Fruit fly (Drosophila melanogaster) whole organism, embryonic: Measurements from ENCODE around the gene Pits.

Experiments
- Blimp-1 ChIP-seq: fragments of 200-800 bp; sonication (Bioruptor generic); optimal IDR thresholded peaks from 3 replicates; lab custom pipeline; 2018; ENCODE audit warnings: missing biosample characterization, missing genetic modification characterization, mild to moderate bottlenecking, moderate library complexity, missing genetic modification reagents
- CG10366 ChIP-seq: fragments of 200-800 bp; sonication (Bioruptor generic); IDR thresholded peaks from 2 replicates; pipeline ENCODE4 v1.3.6; 2022; ENCODE audit warnings: missing biosample characterization, missing genetic modification characterization
- CG10959 ChIP-seq: fragments of 200-800 bp; sonication (Bioruptor generic); IDR thresholded peaks from 2 replicates; pipeline ENCODE4 v1.3.6; 2022; ENCODE audit warnings: missing biosample characterization, missing genetic modification characterization
- CG11504 ChIP-seq: fragments of 200-800 bp; sonication (Bioruptor generic); optimal IDR thresholded peaks from 3 replicates; lab custom pipeline; 2019; ENCODE audit warnings: missing biosample characterization, mild to moderate bottlenecking, missing genetic modification characterization, moderate library complexity
- CG12071 ChIP-seq: fragments of 200-800 bp; sonication (Bioruptor generic); optimal IDR thresholded peaks from 3 replicates; lab custom pipeline; 2018; ENCODE audit warnings: missing biosample characterization, mild to moderate bottlenecking, missing genetic modification characterization
- CG12299 ChIP-seq: fragments of 200-800 bp; sonication (Bioruptor generic); optimal IDR thresholded peaks from 2 replicates; lab custom pipeline; 2018; ENCODE audit warnings: missing biosample characterization, mild to moderate bottlenecking, missing genetic modification characterization
- CG12769 ChIP-seq: fragments of 200-800 bp; sonication (Bioruptor generic); optimal IDR thresholded peaks from 2 replicates; lab custom pipeline; 2019; ENCODE audit warnings: missing biosample characterization, mild to moderate bottlenecking, missing genetic modification characterization, moderate library complexity
- CG14965 ChIP-seq: fragments of 200-800 bp; sonication (Bioruptor generic); optimal IDR thresholded peaks from 2 replicates; lab custom pipeline; 2016; ENCODE audit warnings: missing biosample characterization, missing genetic modification characterization, borderline replicate concordance
- CG15073 ChIP-seq: fragments of 200-800 bp; sonication (Bioruptor generic); optimal IDR thresholded peaks from 2 replicates; lab custom pipeline; 2016; ENCODE audit warnings: missing biosample characterization, missing genetic modification characterization
- CG16779 ChIP-seq: fragments of 200-800 bp; sonication (Bioruptor generic); IDR thresholded peaks from 2 replicates; pipeline ENCODE4 v1.3.6; 2022; ENCODE audit warnings: missing biosample characterization, missing genetic modification characterization
- CG17359 ChIP-seq: fragments of 200-800 bp; sonication (Bioruptor generic); optimal IDR thresholded peaks from 3 replicates; lab custom pipeline; 2018; ENCODE audit warnings: missing biosample characterization, mild to moderate bottlenecking, missing genetic modification characterization, moderate library complexity
- CG18764 ChIP-seq: fragments of 200-800 bp; sonication (Bioruptor generic); optimal IDR thresholded peaks from 3 replicates; lab custom pipeline; 2016; ENCODE audit warnings: missing biosample characterization, missing genetic modification characterization
- CG4730 ChIP-seq: fragments of 200-800 bp; sonication (Bioruptor generic); IDR thresholded peaks from 2 replicates; pipeline ENCODE4 v1.3.6; 2022; ENCODE audit warnings: missing biosample characterization, missing genetic modification characterization
- CG4820 ChIP-seq: fragments of 200-800 bp; sonication (Bioruptor generic); optimal IDR thresholded peaks from 3 replicates; lab custom pipeline; 2016; ENCODE audit warnings: missing biosample characterization, missing genetic modification characterization
- CG5953 ChIP-seq: fragments of 200-800 bp; sonication (Bioruptor generic); IDR thresholded peaks from 2 replicates; pipeline ENCODE4 v1.3.6; 2022; ENCODE audit warnings: missing biosample characterization, missing genetic modification characterization
- CG6765 ChIP-seq: fragments of 200-800 bp; sonication (Bioruptor generic); optimal IDR thresholded peaks from 3 replicates; lab custom pipeline; 2017; ENCODE audit warnings: missing biosample characterization, mild to moderate bottlenecking, missing genetic modification characterization
- CG8765 ChIP-seq: fragments of 200-800 bp; sonication (Bioruptor generic); IDR thresholded peaks from 2 replicates; pipeline ENCODE4 v1.3.6; 2022; ENCODE audit warnings: missing biosample characterization, missing genetic modification characterization
- CG9609 ChIP-seq: fragments of 200-800 bp; sonication (Bioruptor generic); optimal IDR thresholded peaks from 3 replicates; lab custom pipeline; 2016; ENCODE audit warnings: missing biosample characterization, missing genetic modification characterization
- D19A ChIP-seq: fragments of 200-800 bp; optimal IDR thresholded peaks from 3 replicates; lab custom pipeline; 2019; ENCODE audit warnings: missing biosample characterization, mild to moderate bottlenecking, missing genetic modification characterization, moderate library complexity
- Meics ChIP-seq: fragments of 200-800 bp; sonication (Bioruptor generic); optimal IDR thresholded peaks from 2 replicates; lab custom pipeline; 2017; ENCODE audit warnings: missing biosample characterization, mild to moderate bottlenecking, missing genetic modification characterization
- Oaz ChIP-seq: fragments of 200-800 bp; sonication (Bioruptor generic); IDR thresholded peaks from 2 replicates; pipeline ENCODE4 v1.3.6; 2022; ENCODE audit warnings: missing biosample characterization, missing genetic modification characterization
- Oli ChIP-seq: fragments of 200-800 bp; sonication (Bioruptor generic); optimal IDR thresholded peaks from 2 replicates; lab custom pipeline; 2018; ENCODE audit warnings: missing biosample characterization, mild to moderate bottlenecking, missing genetic modification characterization, moderate library complexity
- Poxn ChIP-seq: fragments of 200-800 bp; sonication (Bioruptor generic); IDR thresholded peaks from 2 replicates; pipeline ENCODE4 v1.3.6; 2022; ENCODE audit warnings: missing biosample characterization, missing genetic modification characterization
- Ssrp ChIP-seq: fragments of 200-800 bp; sonication (Bioruptor generic); optimal IDR thresholded peaks from 2 replicates; lab custom pipeline; 2018; ENCODE audit warnings: missing biosample characterization, mild to moderate bottlenecking, missing genetic modification characterization, moderate library complexity
- Usf ChIP-seq: fragments of 200-800 bp; sonication (Bioruptor generic); optimal IDR thresholded peaks from 2 replicates; lab custom pipeline; 2017; ENCODE audit warnings: missing genotype, missing biosample characterization, missing genetic modification characterization
- ash1 ChIP-seq: fragments of 200-800 bp; sonication (Bioruptor generic); optimal IDR thresholded peaks from 2 replicates; lab custom pipeline; 2018; ENCODE audit warnings: missing biosample characterization, mild to moderate bottlenecking, missing genetic modification characterization
- cas ChIP-seq: fragments of 200-800 bp; sonication (Bioruptor generic); IDR thresholded peaks from 2 replicates; pipeline ENCODE4 v1.3.6; 2022; ENCODE audit warnings: missing biosample characterization, missing genetic modification characterization
- cato ChIP-seq: fragments of 200-800 bp; sonication (Bioruptor generic); optimal IDR thresholded peaks from 2 replicates; lab custom pipeline; 2016; ENCODE audit warnings: missing biosample characterization, missing genetic modification characterization, borderline replicate concordance
- croc ChIP-seq: fragments of 200-800 bp; sonication (Bioruptor generic); conservative IDR thresholded peaks from 3 replicates; pipeline ENCODE4 v1.3.6; 2022; ENCODE audit warnings: missing biosample characterization, missing genetic modification characterization
- dati ChIP-seq: fragments of 200-800 bp; sonication (Bioruptor generic); IDR thresholded peaks from 2 replicates; pipeline ENCODE4 v1.3.6; 2022; ENCODE audit warnings: missing biosample characterization, missing genetic modification characterization
- dpn ChIP-seq, 2 experiments: fragments of 200-800 bp; sonication (Bioruptor generic); optimal IDR thresholded peaks; 3 replicates each; lab custom pipeline; 2016; ENCODE audit warnings: missing biosample characterization in 2 of 2, missing genetic modification characterization in 2 of 2
- gem ChIP-seq: fragments of 200-800 bp; sonication (Bioruptor generic); optimal IDR thresholded peaks from 2 replicates; lab custom pipeline; 2019; ENCODE audit warnings: missing biosample characterization, mild to moderate bottlenecking, missing genetic modification characterization, moderate library complexity
- gfzf ChIP-seq: fragments of 200-800 bp; sonication (Bioruptor generic); optimal IDR thresholded peaks from 2 replicates; lab custom pipeline; 2016; ENCODE audit warnings: missing biosample characterization, mild to moderate bottlenecking, missing genetic modification characterization, moderate library complexity
- gsb ChIP-seq: fragments of 200-800 bp; sonication (Bioruptor generic); IDR thresholded peaks from 2 replicates; pipeline ENCODE4 v1.3.6; 2022; ENCODE audit warnings: missing biosample characterization, missing genetic modification characterization
- her ChIP-seq: fragments of 200-800 bp; sonication (Bioruptor generic); optimal IDR thresholded peaks from 2 replicates; lab custom pipeline; 2016; ENCODE audit warnings: missing biosample characterization, missing genetic modification characterization
- inv ChIP-seq: fragments of 200-800 bp; sonication (Bioruptor generic); IDR thresholded peaks from 2 replicates; pipeline ENCODE4 v1.3.6; 2022; ENCODE audit warnings: missing biosample characterization, missing genetic modification characterization; ENCODE audit not compliant: partially characterized antibody
- klu ChIP-seq: fragments of 200-800 bp; sonication (Bioruptor generic); IDR thresholded peaks from 2 replicates; pipeline ENCODE4 v1.3.6; 2022; ENCODE audit warnings: missing biosample characterization, missing genetic modification characterization
- luna ChIP-seq: fragments of 200-800 bp; sonication (Bioruptor generic); optimal IDR thresholded peaks from 2 replicates; lab custom pipeline; 2016; ENCODE audit warnings: missing biosample characterization, missing genetic modification characterization
- mam ChIP-seq: fragments of 200-800 bp; sonication (Bioruptor generic); optimal IDR thresholded peaks from 3 replicates; lab custom pipeline; 2016; ENCODE audit warnings: missing biosample characterization, missing genetic modification characterization
- nerfin-1 ChIP-seq: fragments of 200-800 bp; sonication (Bioruptor generic); optimal IDR thresholded peaks from 3 replicates; lab custom pipeline; 2019; ENCODE audit warnings: missing biosample characterization, mild to moderate bottlenecking, missing genetic modification characterization, moderate library complexity
- psq ChIP-seq: fragments of 200-800 bp; sonication (Bioruptor generic); optimal IDR thresholded peaks from 2 replicates; lab custom pipeline; 2017; ENCODE audit warnings: missing biosample characterization, missing genetic modification characterization
- pum ChIP-seq: fragments of 200-800 bp; sonication (Bioruptor generic); optimal IDR thresholded peaks from 2 replicates; lab custom pipeline; 2016; ENCODE audit warnings: missing biosample characterization, missing genetic modification characterization
- row ChIP-seq: fragments of 200-800 bp; sonication (Bioruptor generic); IDR thresholded peaks from 3 replicates; pipeline ENCODE4 v1.3.6; 2022; ENCODE audit warnings: missing biosample characterization, missing genetic modification characterization
- sug ChIP-seq: fragments of 200-800 bp; optimal IDR thresholded peaks from 2 replicates; lab custom pipeline; 2019; ENCODE audit warnings: missing biosample characterization, mild to moderate bottlenecking, missing genetic modification characterization, moderate library complexity
- twi ChIP-seq: fragments of 200-800 bp; optimal IDR thresholded peaks from 2 replicates; lab custom pipeline; 2019; ENCODE audit warnings: missing biosample characterization, mild to moderate bottlenecking, missing genetic modification characterization, moderate library complexity
- unc-4 ChIP-seq: fragments of 200-800 bp; sonication (Bioruptor generic); IDR thresholded peaks from 2 replicates; pipeline ENCODE4 v1.3.6; 2022; ENCODE audit warnings: missing biosample characterization, missing genetic modification characterization; ENCODE audit not compliant: partially characterized antibody
- usp ChIP-seq: fragments of >200 bp; optimal IDR thresholded peaks from 2 replicates; lab custom pipeline; 2017; ENCODE audit warnings: missing biosample characterization, missing genetic modification characterization
- zen ChIP-seq: fragments of 200-800 bp; sonication (Bioruptor generic); optimal IDR thresholded peaks from 3 replicates; lab custom pipeline; 2018; ENCODE audit warnings: missing biosample characterization, mild to moderate bottlenecking, missing genetic modification characterization, moderate library complexity

Pits gene

dm6 chrX:12577722-12578121, 5.3 kb downstream of the Pits start (continued):
- TF ChIP-seq usp (GFP tag; lab: Kevin White, UChicago) = no peak
- no peak for TF ChIP-seq klu (GFP tag; lab: Robert Waterston, UW)
- peak; percentile 39; the same call in 2 of the 3 replicates for TF ChIP-seq row (GFP tag; lab: Robert Waterston, UW)
- TF ChIP-seq CG12769 (tag; lab: Kevin White, UChicago) = peak; percentile 36
- TF ChIP-seq, all 482 proteins: peak for 24

dm6 chrX:12575827-12576408, 7.1 kb downstream of the Pits start:
- no peak for TF ChIP-seq cas
- no peak; the same call in none of the 2 replicates for TF ChIP-seq CG10959
- TF ChIP-seq CG12299 (tag; lab: Kevin White, UChicago) = peak; percentile 30
- TF ChIP-seq twi (tag; lab: Kevin White, UChicago) = peak; percentile 64
- TF ChIP-seq sug (tag; lab: Kevin White, UChicago) = no peak
- TF ChIP-seq CG18764 = peak; percentile 19
- TF ChIP-seq CG17359 (tag; lab: Kevin White, UChicago) = peak; percentile 57
- peak; percentile 18 to 61 for TF ChIP-seq dpn (GFP tag; optimal IDR thresholded peaks at IDR 0.05; lab: Kevin White, UChicago)
- TF ChIP-seq croc = peak; percentile 62
- TF ChIP-seq cato = peak; percentile 34
- TF ChIP-seq Oaz (GFP tag; lab: Robert Waterston, UW) = no peak
- no peak for TF ChIP-seq inv (GFP tag; lab: Robert Waterston, UW)
- no peak for TF ChIP-seq CG6765 (GFP tag; lab: Kevin White, UChicago)
- no peak for TF ChIP-seq CG12071 (GFP tag; lab: Kevin White, UChicago)
- peak; percentile 70 for TF ChIP-seq CG11504 (tag; lab: Kevin White, UChicago)
- TF ChIP-seq Oli (tag; lab: Kevin White, UChicago) = peak; percentile 78
- TF ChIP-seq CG16779 (GFP tag; lab: Robert Waterston, UW) = no peak
- TF ChIP-seq psq (GFP tag; lab: Kevin White, UChicago) = no peak
- peak; percentile 18; the same call in 1 of the 2 replicates for TF ChIP-seq CG4730
- peak; percentile 9 for TF ChIP-seq Meics (GFP tag; lab: Kevin White, UChicago)
- no peak for TF ChIP-seq unc-4 (GFP tag; lab: Robert Waterston, UW)
- peak; percentile 81 for TF ChIP-seq Blimp-1 (GFP tag; lab: Kevin White, UChicago)
- no peak for TF ChIP-seq CG14965
- TF ChIP-seq mam (GFP tag; lab: Kevin White, UChicago) = no peak
- TF ChIP-seq ash1 = no peak
- peak; percentile 67 for TF ChIP-seq nerfin-1 (tag; lab: Kevin White, UChicago)
- no peak for TF ChIP-seq luna
- peak; percentile 79 for TF ChIP-seq D19A (tag; lab: Kevin White, UChicago)
- no peak for TF ChIP-seq CG5953 (GFP tag; lab: Robert Waterston, UW)
- no peak for TF ChIP-seq Poxn (GFP tag; lab: Robert Waterston, UW)
- peak; percentile 32; the same call in 1 of the 2 replicates for TF ChIP-seq CG8765 (GFP tag; lab: Robert Waterston, UW)
- no peak for TF ChIP-seq gsb (GFP tag; lab: Robert Waterston, UW)
- no peak for TF ChIP-seq her (GFP tag; lab: Kevin White, UChicago)
- TF ChIP-seq Ssrp = peak; percentile 85
- peak; percentile 59 for TF ChIP-seq zen
- TF ChIP-seq gfzf = no peak
- TF ChIP-seq CG9609 = no peak
- TF ChIP-seq gem (tag; lab: Kevin White, UChicago) = peak; percentile 86
- TF ChIP-seq CG15073 = no peak
- no peak for TF ChIP-seq dati (GFP tag; lab: Robert Waterston, UW)
- TF ChIP-seq Usf (GFP tag; lab: Kevin White, UChicago) = peak; percentile 67
- peak; percentile 60 for TF ChIP-seq CG4820 (GFP tag; lab: Kevin White, UChicago)
- peak; percentile 38; the same call in 1 of the 2 replicates for TF ChIP-seq CG10366 (GFP tag; lab: Robert Waterston, UW)
- peak; percentile 43 for TF ChIP-seq pum (GFP tag; lab: Kevin White, UChicago)
- TF ChIP-seq CG12769 (tag; lab: Kevin White, UChicago) = no peak
